Fruit fly (Drosophila melanogaster): ENCODE results near the gene CG15580.

dm6 chr3R:6007123-6008000 lies 50.0 kb downstream of the CG15580 start:
- no peak for TF ChIP-seq usp (GFP tag; optimal IDR thresholded peaks at IDR 0.05)
- no peak for TF ChIP-seq psq (optimal IDR thresholded peaks at IDR 0.05)
- TF ChIP-seq EcR (GFP tag; optimal IDR thresholded peaks at IDR 0.05), result no peak

All from whole organism.